Worm (Caenorhabditis elegans) whole organism, midembryonic: ENCODE measurements around the gene Y48C3A.18.

ENCODE experiments used
- T22C8.4 ChIP-seq: fragments of 200-800 bp; sonication (Bioruptor generic); IDR thresholded peaks from 2 replicates; pipeline ENCODE4 v1.3.6; 2022; ENCODE audit warnings: missing genetic modification characterization, missing compliant biosample characterization
- cog-1 ChIP-seq: sonication (generic microtip); optimal IDR thresholded peaks from 2 replicates; lab custom pipeline; 2016; ENCODE audit warnings: missing genetic modification characterization, missing compliant biosample characterization
- flt-1 ChIP-seq: fragments of 200-800 bp; sonication (Bioruptor generic); IDR thresholded peaks from 2 replicates; pipeline ENCODE4 v1.3.6; 2022; ENCODE audit warnings: missing genetic modification characterization, missing compliant biosample characterization
- klf-2 ChIP-seq: fragments of 200-800 bp; sonication (Bioruptor generic); conservative IDR thresholded peaks from 2 replicates; pipeline ENCODE4 v1.3.6; 2022; ENCODE audit warnings: missing genetic modification reagents, missing genetic modification characterization, missing compliant biosample characterization
- med-1 ChIP-seq: sonication (generic microtip); optimal IDR thresholded peaks from 2 replicates; lab custom pipeline; 2017; ENCODE audit warnings: missing genetic modification characterization, mild to moderate bottlenecking, missing compliant biosample characterization, antibody characterized with exemption, missing genetic modification reagents; ENCODE audit not compliant: insufficient read depth
- ref-1 ChIP-seq: fragments of 200-800 bp; sonication (Bioruptor generic); conservative IDR thresholded peaks from 2 replicates; pipeline ENCODE4 v1.3.6; 2022; ENCODE audit warnings: missing genetic modification reagents, missing genetic modification characterization, missing compliant biosample characterization
- tab-1 ChIP-seq: fragments of 200-800 bp; sonication (Bioruptor generic); IDR thresholded peaks from 2 replicates; pipeline ENCODE4 v1.3.6; 2022; ENCODE audit warnings: missing genetic modification characterization, missing compliant biosample characterization
- ztf-23 ChIP-seq: fragments of 200-800 bp; sonication (Bioruptor generic); IDR thresholded peaks from 2 replicates; pipeline ENCODE4 v1.3.6; 2022; ENCODE audit warnings: missing genetic modification reagents, missing genetic modification characterization, missing compliant biosample characterization
- ztf-29 ChIP-seq: fragments of 200-800 bp; sonication (Bioruptor generic); IDR thresholded peaks from 2 replicates; pipeline ENCODE4 v1.3.6; 2022; ENCODE audit warnings: missing genetic modification reagents, missing genetic modification characterization, missing compliant biosample characterization

Y48C3A.18 gene

ce11 chrII:13414554-13415057 is 2.2 kb downstream of the Y48C3A.18 start, which contains the start of gene Y48E1C.1:
TSS of gene Y48E1C.1 (plus strand) at chrII:13415007.
- TF ChIP-seq tab-1 (no peak), ztf-29 (no peak), klf-2 (GFP tag; lab: Robert Waterston, UW) (no peak), T22C8.4 (no peak)

DNA sequence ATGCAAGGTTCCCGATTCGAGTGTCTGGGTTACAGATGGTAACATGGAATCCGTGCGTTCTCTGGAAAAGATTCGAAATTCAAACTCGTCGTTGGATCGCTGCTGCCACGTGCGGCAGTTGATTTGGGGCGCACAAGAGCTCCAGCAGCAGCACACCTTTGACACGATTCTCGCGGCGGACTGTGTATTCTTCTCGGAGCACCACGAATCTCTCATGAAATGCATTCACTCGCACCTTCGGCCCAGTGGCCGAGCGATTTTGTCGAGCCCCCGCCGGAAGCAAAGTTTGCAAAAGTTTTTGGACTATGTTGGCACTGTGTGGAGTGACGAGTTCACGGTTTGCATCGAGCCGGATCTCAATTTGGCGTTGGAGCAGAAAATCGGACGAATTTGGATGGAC is 4.1 kb downstream of the Y48C3A.18 start:
- no peak for TF ChIP-seq flt-1 (GFP tag; lab: Robert Waterston, UW)

ce11 chrII:13417452-13418031 is 5.1 kb downstream of the Y48C3A.18 start:
- TF ChIP-seq ztf-23 (GFP tag; lab: Robert Waterston, UW) (no peak), med-1 (GFP tag; lab: Kevin White, UChicago) (no peak), ztf-29 (no peak), ref-1 (GFP tag; lab: Robert Waterston, UW) (no peak), T22C8.4 (peak; percentile 98)

- TF ChIP-seq cog-1 (tag; lab: Kevin White, UChicago) (no peak), klf-2 (GFP tag; lab: Robert Waterston, UW) (no peak)
Measured at ce11 chrII:13424242-13424641, 11.8 kb downstream of the Y48C3A.18 start, which contains the start of gene Y48E1C.2. TSS of gene Y48E1C.2 (plus strand) at chrII:13424542.

DNA sequence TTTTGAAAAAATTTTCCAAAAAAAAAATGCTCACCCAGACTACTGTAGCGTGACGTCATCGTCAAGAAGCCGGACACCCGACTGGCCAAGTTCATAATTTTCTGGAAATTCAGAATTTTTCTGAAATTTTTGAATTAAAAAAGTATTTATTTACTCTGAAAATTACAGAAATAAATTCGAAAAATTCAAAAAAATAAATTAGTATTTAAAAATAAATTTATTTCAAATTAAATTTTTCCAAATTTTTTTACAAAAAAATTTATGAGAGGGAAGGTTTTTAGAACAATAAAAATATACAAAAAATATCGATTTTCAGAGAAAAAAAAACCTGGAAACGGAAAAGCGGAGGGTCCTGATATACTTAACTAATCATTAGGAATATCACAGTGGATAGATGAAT is 24.3 kb downstream of the Y48C3A.18 start, which contains the start of gene Y48E1C.4:
Y48E1C.4 (minus strand) TSS at position 101 of the 400 bp plus-strand sequence.
- TF ChIP-seq ref-1 (GFP tag; lab: Robert Waterston, UW) (no peak), ztf-29 (no peak), ztf-23 (GFP tag; lab: Robert Waterston, UW) (no peak), T22C8.4 (no peak), klf-2 (GFP tag; lab: Robert Waterston, UW) (no peak), cog-1 (tag; lab: Kevin White, UChicago) (no peak), med-1 (GFP tag; lab: Kevin White, UChicago) (no peak), flt-1 (GFP tag; lab: Robert Waterston, UW) (no peak), tab-1 (no peak)

DNA sequence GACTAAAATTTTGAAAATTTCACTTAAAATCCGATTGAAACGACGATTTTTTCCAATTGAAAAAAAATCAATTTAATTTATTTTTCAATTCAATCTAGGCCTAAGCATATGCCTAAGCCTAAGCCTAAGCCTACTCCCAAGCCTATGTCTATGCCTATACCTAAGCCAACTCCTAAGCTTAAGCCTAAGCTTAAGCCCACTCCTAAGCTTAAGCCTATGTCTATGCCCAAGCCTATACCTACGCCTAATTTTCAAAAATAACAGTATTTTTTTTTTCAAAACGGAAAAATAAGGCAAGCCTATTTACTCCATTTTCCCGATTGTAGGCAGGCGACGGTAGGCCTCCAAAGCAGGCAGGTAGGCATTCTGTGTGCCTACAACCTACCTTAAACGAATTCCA is 31.9 kb downstream of the Y48C3A.18 start:
- TF ChIP-seq flt-1 (GFP tag; lab: Robert Waterston, UW) (no peak), cog-1 (tag; lab: Kevin White, UChicago) (no peak), ref-1 (GFP tag; lab: Robert Waterston, UW) (no peak), med-1 (GFP tag; lab: Kevin White, UChicago) (no peak), klf-2 (GFP tag; lab: Robert Waterston, UW) (no peak), T22C8.4 (no peak), ztf-23 (GFP tag; lab: Robert Waterston, UW) (no peak), tab-1 (no peak), ztf-29 (peak; percentile 54; the same call in 1 of the 2 replicates)

ce11 chrII:13446597-13446996 is 34.2 kb downstream of the Y48C3A.18 start:
- no peak for TF ChIP-seq ztf-23 (GFP tag; lab: Robert Waterston, UW)
- TF ChIP-seq cog-1 (tag; lab: Kevin White, UChicago) = no peak
- TF ChIP-seq ref-1 (GFP tag; lab: Robert Waterston, UW) = no peak
- TF ChIP-seq ztf-29 = no peak
- no peak for TF ChIP-seq klf-2 (GFP tag; lab: Robert Waterston, UW)
- TF ChIP-seq med-1 (GFP tag; lab: Kevin White, UChicago) = no peak

ce11 chrII:13447166-13447643 is 34.8 kb downstream of the Y48C3A.18 start, which contains the start of gene tbc-14:
TSS of gene tbc-14 (minus strand) at chrII:13447593.
- TF ChIP-seq T22C8.4 (peak; percentile 75), ztf-29 (no peak)

- no peak for TF ChIP-seq med-1 (GFP tag; lab: Kevin White, UChicago)
- peak; percentile 76 for TF ChIP-seq cog-1 (tag; lab: Kevin White, UChicago)
- TF ChIP-seq flt-1 (GFP tag; lab: Robert Waterston, UW) = 0 out of 2 replicates have a peak, but pooled peaks have one; percentile 46
Measured at ce11 chrII:13447668-13448067, 35.2 kb downstream of the Y48C3A.18 start.

- TF ChIP-seq ztf-29 = no peak
- TF ChIP-seq T22C8.4 = no peak
- TF ChIP-seq klf-2 (GFP tag; lab: Robert Waterston, UW) = no peak
- TF ChIP-seq flt-1 (GFP tag; lab: Robert Waterston, UW) = no peak
- no peak for TF ChIP-seq cog-1 (tag; lab: Kevin White, UChicago)
- no peak for TF ChIP-seq tab-1
- no peak for TF ChIP-seq med-1 (GFP tag; lab: Kevin White, UChicago)
- TF ChIP-seq ztf-23 (GFP tag; lab: Robert Waterston, UW) = no peak
- no peak for TF ChIP-seq ref-1 (GFP tag; lab: Robert Waterston, UW)
Measured at ce11 chrII:13451321-13451720, 38.9 kb downstream of the Y48C3A.18 start.

DNA sequence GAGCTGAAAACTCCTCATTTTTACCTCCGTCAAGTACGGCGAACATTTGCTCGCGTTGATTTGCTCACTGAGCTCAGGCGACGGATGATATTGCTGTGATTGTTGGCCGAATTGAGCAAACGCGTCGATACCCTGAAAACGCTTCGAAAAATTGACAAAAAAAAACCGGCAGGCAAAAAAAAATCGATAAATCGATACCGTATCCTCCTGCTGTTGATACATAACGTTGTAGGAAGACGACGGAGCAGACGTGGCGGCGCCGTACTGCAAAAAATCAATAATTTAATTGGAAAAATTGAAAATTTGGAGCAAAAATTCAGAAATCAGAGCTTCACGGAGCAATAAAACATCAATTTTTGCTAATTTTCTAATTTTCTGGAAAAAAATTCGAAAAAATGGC is 42.4 kb downstream of the Y48C3A.18 start:
- TF ChIP-seq ztf-29 (no peak), T22C8.4 (peak; percentile 57), flt-1 (GFP tag; lab: Robert Waterston, UW) (no peak)
